Fruit fly (Drosophila melanogaster): Measurements from ENCODE around the gene Ugt305A1.

Ugt305A1 gene

dm6 chr3L:4061921-4062474 is 2.4 kb downstream of the Ugt305A1 start, which contains the start of gene dib:
Gene dib (plus strand): TSS chr3L:4062292.
- TF ChIP-seq rn (GFP tag; IDR thresholded peaks at IDR 0.05) (no peak), Pif1B (GFP tag; optimal IDR thresholded peaks at IDR 0.05) (no peak), CG32121 (GFP tag; IDR thresholded peaks at IDR 0.05) (no peak), fd96Ca (GFP tag; IDR thresholded peaks at IDR 0.05) (no peak), Ets98B (GFP tag; IDR thresholded peaks at IDR 0.05) (no peak), CG8301 (tag; optimal IDR thresholded peaks at IDR 0.05) (no peak), CG10348 (GFP tag; IDR thresholded peaks at IDR 0.05) (no peak), EcR (GFP tag; optimal IDR thresholded peaks at IDR 0.05) (no peak), Pif1A (GFP tag; optimal IDR thresholded peaks at IDR 0.05) (no peak), CG14655 (GFP tag; optimal IDR thresholded peaks at IDR 0.05) (no peak), CG17806 (tag; optimal IDR thresholded peaks at IDR 0.05) (no peak)

- TF ChIP-seq CG15710 (tag; optimal IDR thresholded peaks at IDR 0.05): no peak
- peak; percentile 64 for TF ChIP-seq CG32121 (GFP tag; IDR thresholded peaks at IDR 0.05)
- no peak for TF ChIP-seq gl (tag; optimal IDR thresholded peaks at IDR 0.05)
- peak; percentile 42 for TF ChIP-seq Ets98B (GFP tag; IDR thresholded peaks at IDR 0.05)
- peak; percentile 43; the same call in 1 of the 3 replicates for TF ChIP-seq CG4496 (GFP tag; IDR thresholded peaks at IDR 0.05)
- no peak for TF ChIP-seq CG10348 (GFP tag; IDR thresholded peaks at IDR 0.05)
- peak; percentile 56; the same call in 2 of the 3 replicates for TF ChIP-seq fd96Ca (GFP tag; IDR thresholded peaks at IDR 0.05)
- TF ChIP-seq CG13204 (GFP tag; optimal IDR thresholded peaks at IDR 0.05): no peak
- TF ChIP-seq CG12605 (GFP tag; IDR thresholded peaks at IDR 0.05): peak; percentile 62
- TF ChIP-seq CG9948 (tag; optimal IDR thresholded peaks at IDR 0.05): no peak
Observed at dm6 chr3L:4068368-4068767, 8.8 kb downstream of the Ugt305A1 start.

- TF ChIP-seq CG17806 (tag; optimal IDR thresholded peaks at IDR 0.05): no peak
- no peak for TF ChIP-seq Pif1A (GFP tag; optimal IDR thresholded peaks at IDR 0.05)
- TF ChIP-seq CG4496 (GFP tag; IDR thresholded peaks at IDR 0.05): no peak
- no peak for TF ChIP-seq gl (tag; optimal IDR thresholded peaks at IDR 0.05)
- TF ChIP-seq CG9948 (tag; optimal IDR thresholded peaks at IDR 0.05): no peak
- TF ChIP-seq CG32121 (GFP tag; IDR thresholded peaks at IDR 0.05): no peak
- no peak for TF ChIP-seq CG34367 (tag; optimal IDR thresholded peaks at IDR 0.05)
- TF ChIP-seq fd96Ca (GFP tag; IDR thresholded peaks at IDR 0.05): no peak
- no peak for TF ChIP-seq EcR (GFP tag; optimal IDR thresholded peaks at IDR 0.05)
- no peak for TF ChIP-seq D1 (tag; optimal IDR thresholded peaks at IDR 0.05)
- TF ChIP-seq CG8301 (tag; optimal IDR thresholded peaks at IDR 0.05): no peak
- no peak for TF ChIP-seq CG8159 (tag; optimal IDR thresholded peaks at IDR 0.05)
- no peak for TF ChIP-seq Ets98B (GFP tag; IDR thresholded peaks at IDR 0.05)
- no peak for TF ChIP-seq CG14655 (GFP tag; optimal IDR thresholded peaks at IDR 0.05)
- no peak for TF ChIP-seq rn (GFP tag; IDR thresholded peaks at IDR 0.05)
- TF ChIP-seq CG12605 (GFP tag; IDR thresholded peaks at IDR 0.05): no peak
- TF ChIP-seq CG13204 (GFP tag; optimal IDR thresholded peaks at IDR 0.05): no peak
- TF ChIP-seq CG10348 (GFP tag; IDR thresholded peaks at IDR 0.05): no peak
Observed at dm6 chr3L:4069069-4069468, 9.5 kb downstream of the Ugt305A1 start, which contains the start of gene CG32259. Gene CG32259 (plus strand): TSS chr3L:4069369.

dm6 chr3L:4070221-4070995 is 10.8 kb downstream of the Ugt305A1 start:
- peak; percentile 96 for TF ChIP-seq rn (GFP tag; IDR thresholded peaks at IDR 0.05)
- TF ChIP-seq CG14655 (GFP tag; optimal IDR thresholded peaks at IDR 0.05): peak; percentile 98
- peak; percentile 99 for TF ChIP-seq fd96Ca (GFP tag; IDR thresholded peaks at IDR 0.05)
- TF ChIP-seq D1 (tag; optimal IDR thresholded peaks at IDR 0.05): peak; percentile 70
- TF ChIP-seq CG12605 (GFP tag; IDR thresholded peaks at IDR 0.05): peak; percentile 98
- TF ChIP-seq CG15710 (tag; optimal IDR thresholded peaks at IDR 0.05): peak; percentile 98
- peak; percentile 97 for TF ChIP-seq CG34367 (tag; optimal IDR thresholded peaks at IDR 0.05)
- peak; percentile 98 for TF ChIP-seq CG17806 (tag; optimal IDR thresholded peaks at IDR 0.05)
- peak; percentile 99 for TF ChIP-seq CG4496 (GFP tag; IDR thresholded peaks at IDR 0.05)
- TF ChIP-seq Pif1B (GFP tag; optimal IDR thresholded peaks at IDR 0.05): peak; percentile 95
- peak; percentile 54 for TF ChIP-seq EcR (GFP tag; optimal IDR thresholded peaks at IDR 0.05)
- peak; percentile 96 for TF ChIP-seq CG8159 (tag; optimal IDR thresholded peaks at IDR 0.05)
- peak; percentile 96 for TF ChIP-seq CG13204 (GFP tag; optimal IDR thresholded peaks at IDR 0.05)
- TF ChIP-seq CG10348 (GFP tag; IDR thresholded peaks at IDR 0.05): peak; percentile 95
- peak; percentile 98 for TF ChIP-seq CG9948 (tag; optimal IDR thresholded peaks at IDR 0.05)
- peak; percentile 94 for TF ChIP-seq gl (tag; optimal IDR thresholded peaks at IDR 0.05)
- peak; percentile 99 for TF ChIP-seq Ets98B (GFP tag; IDR thresholded peaks at IDR 0.05)
- peak; percentile 97 for TF ChIP-seq Pif1A (GFP tag; optimal IDR thresholded peaks at IDR 0.05)
- peak; percentile 99 for TF ChIP-seq CG8301 (tag; optimal IDR thresholded peaks at IDR 0.05)
- TF ChIP-seq Snoo (tag; optimal IDR thresholded peaks at IDR 0.05): peak; percentile 91
- TF ChIP-seq CG32121 (GFP tag; IDR thresholded peaks at IDR 0.05): peak; percentile 99

dm6 chr3L:4070996-4071379 is 11.4 kb downstream of the Ugt305A1 start:
- TF ChIP-seq CG12605 (GFP tag; IDR thresholded peaks at IDR 0.05): peak; percentile 92
- peak; percentile 85 for TF ChIP-seq CG32121 (GFP tag; IDR thresholded peaks at IDR 0.05)
- peak; percentile 77 for TF ChIP-seq Pif1B (GFP tag; optimal IDR thresholded peaks at IDR 0.05)
- TF ChIP-seq Pif1A (GFP tag; optimal IDR thresholded peaks at IDR 0.05): peak; percentile 70
- peak; percentile 34 for TF ChIP-seq D1 (tag; optimal IDR thresholded peaks at IDR 0.05)
- peak; percentile 94 for TF ChIP-seq Ets98B (GFP tag; IDR thresholded peaks at IDR 0.05)
- TF ChIP-seq CG10348 (GFP tag; IDR thresholded peaks at IDR 0.05): peak; percentile 77
- peak; percentile 94 for TF ChIP-seq CG34367 (tag; optimal IDR thresholded peaks at IDR 0.05)
- TF ChIP-seq Snoo (tag; optimal IDR thresholded peaks at IDR 0.05): no peak
- TF ChIP-seq EcR (GFP tag; optimal IDR thresholded peaks at IDR 0.05): no peak
- TF ChIP-seq CG8301 (tag; optimal IDR thresholded peaks at IDR 0.05): peak; percentile 89
- TF ChIP-seq CG9948 (tag; optimal IDR thresholded peaks at IDR 0.05): peak; percentile 91
- TF ChIP-seq CG15710 (tag; optimal IDR thresholded peaks at IDR 0.05): peak; percentile 84
- TF ChIP-seq CG13204 (GFP tag; optimal IDR thresholded peaks at IDR 0.05): no peak
- peak; percentile 91 for TF ChIP-seq CG8159 (tag; optimal IDR thresholded peaks at IDR 0.05)
- TF ChIP-seq gl (tag; optimal IDR thresholded peaks at IDR 0.05): peak; percentile 91
- TF ChIP-seq CG14655 (GFP tag; optimal IDR thresholded peaks at IDR 0.05): peak; percentile 83
- peak; percentile 97 for TF ChIP-seq CG4496 (GFP tag; IDR thresholded peaks at IDR 0.05)
- peak; percentile 92 for TF ChIP-seq fd96Ca (GFP tag; IDR thresholded peaks at IDR 0.05)
- peak; percentile 97 for TF ChIP-seq CG17806 (tag; optimal IDR thresholded peaks at IDR 0.05)
- peak; percentile 92 for TF ChIP-seq rn (GFP tag; IDR thresholded peaks at IDR 0.05)

Data from whole organism, pupa.